Fruit fly (Drosophila melanogaster): Measurements from ENCODE around the gene ex.
A peak's percentile ranks its signal among the peaks of the same experiment; 100 is the strongest.

ex gene

DNA sequence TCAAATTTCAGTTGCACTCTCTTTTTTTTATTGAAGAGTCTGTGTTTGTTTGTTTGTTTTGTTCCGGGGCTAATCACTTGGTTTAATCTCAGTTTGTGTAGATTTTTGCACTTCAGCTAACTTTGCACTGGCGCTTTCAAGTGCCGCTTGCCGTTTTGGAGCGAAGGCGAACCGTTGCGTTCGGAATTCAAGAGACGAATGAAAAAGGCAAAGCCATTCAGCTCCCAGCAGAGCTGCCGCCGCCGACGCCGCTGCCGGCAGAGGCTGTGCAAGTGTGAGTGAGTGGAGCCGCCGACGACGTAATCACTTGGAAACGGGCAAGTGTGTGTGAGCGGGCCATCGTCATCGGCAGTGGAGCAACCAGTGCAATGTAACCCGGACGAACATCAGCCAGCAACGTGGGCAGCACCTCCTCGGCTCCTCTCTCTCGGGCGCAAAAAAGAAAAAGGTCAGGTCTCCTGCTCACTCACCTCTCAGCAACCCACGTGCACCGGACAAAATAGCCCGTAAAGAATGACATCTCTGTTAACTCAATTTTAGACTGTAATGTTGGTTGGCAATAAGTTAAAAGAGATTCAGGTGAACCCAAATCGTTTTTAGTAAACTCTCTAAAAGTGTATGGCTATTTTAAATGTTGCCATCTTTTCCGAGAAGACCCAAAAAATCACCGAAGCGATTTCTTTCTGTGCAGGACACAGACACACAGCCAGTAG lies 48.6 kb downstream of the ex start, which contains the start of gene cbt (continued):
- TF ChIP-seq CG4707 (GFP tag; optimal IDR thresholded peaks at IDR 0.05), result peak; percentile 88
- peak; percentile 98 for TF ChIP-seq Meics (GFP tag; optimal IDR thresholded peaks at IDR 0.05)
- peak; percentile 98 for TF ChIP-seq CG1603 (tag; optimal IDR thresholded peaks at IDR 0.05)
- TF ChIP-seq Bgb (GFP tag; IDR thresholded peaks at IDR 0.05; ENCODE audit: partially characterized antibody), result no peak
- TF ChIP-seq Max (GFP tag; optimal IDR thresholded peaks at IDR 0.05), result peak; percentile 96
- TF ChIP-seq CG4854 (GFP tag; optimal IDR thresholded peaks at IDR 0.05), result peak; percentile 93
- TF ChIP-seq CTCF (GFP tag; optimal IDR thresholded peaks at IDR 0.05), result peak; percentile 41
- peak; percentile 98 for TF ChIP-seq pum (GFP tag; optimal IDR thresholded peaks at IDR 0.05)
- TF ChIP-seq CG1832 (GFP tag; optimal IDR thresholded peaks at IDR 0.05), result no peak
- TF ChIP-seq org-1 (GFP tag; optimal IDR thresholded peaks at IDR 0.05), result peak; percentile 99
- peak; percentile 82 for TF ChIP-seq sd (tag; optimal IDR thresholded peaks at IDR 0.05)
- TF ChIP-seq Sin3A (optimal IDR thresholded peaks at IDR 0.05), result no peak
- TF ChIP-seq nmo (GFP tag; optimal IDR thresholded peaks at IDR 0.05), result peak; percentile 97
- TF ChIP-seq gsb-n (tag; optimal IDR thresholded peaks at IDR 0.05), result peak; percentile 94
- TF ChIP-seq CG12942 (GFP tag; optimal IDR thresholded peaks at IDR 0.05), result peak; percentile 96
- peak; percentile 96 for TF ChIP-seq CG6765 (GFP tag; optimal IDR thresholded peaks at IDR 0.05)
- TF ChIP-seq Side (GFP tag; optimal IDR thresholded peaks at IDR 0.05), result peak; percentile 98
- TF ChIP-seq ind (GFP tag; optimal IDR thresholded peaks at IDR 0.05), result peak; percentile 99
- TF ChIP-seq CG2202 (tag; optimal IDR thresholded peaks at IDR 0.05), result peak; percentile 94
- TF ChIP-seq CG10565 (GFP tag; optimal IDR thresholded peaks at IDR 0.05), result peak; percentile 88
- TF ChIP-seq CG2120 (GFP tag; optimal IDR thresholded peaks at IDR 0.05), result peak; percentile 99
- peak; percentile 96 to 97 for TF ChIP-seq bsh (GFP tag; optimal IDR thresholded peaks at IDR 0.05)
- TF ChIP-seq CG17829 (tag; optimal IDR thresholded peaks at IDR 0.05), result peak; percentile 97
- TF ChIP-seq Hand (GFP tag; optimal IDR thresholded peaks at IDR 0.05), result peak; percentile 98
- TF ChIP-seq run (tag; optimal IDR thresholded peaks at IDR 0.05), result peak; percentile 95
- TF ChIP-seq grau (tag; optimal IDR thresholded peaks at IDR 0.05), result peak; percentile 97
- TF ChIP-seq CG17359 (tag; optimal IDR thresholded peaks at IDR 0.05), result peak; percentile 98
- TF ChIP-seq CG8089 (GFP tag; optimal IDR thresholded peaks at IDR 0.05), result peak; percentile 97
- peak; percentile 95 for TF ChIP-seq CG4282 (GFP tag; optimal IDR thresholded peaks at IDR 0.05)
- TF ChIP-seq Mrtf (GFP tag; IDR thresholded peaks at IDR 0.05), result no peak
- no peak for TF ChIP-seq CG32532 (GFP tag; IDR thresholded peaks at IDR 0.05)
- peak; percentile 98 for TF ChIP-seq bab2 (GFP tag; optimal IDR thresholded peaks at IDR 0.05)
- TF ChIP-seq Gsc (GFP tag; IDR thresholded peaks at IDR 0.05), result no peak
- TF ChIP-seq CG30403 (GFP tag; optimal IDR thresholded peaks at IDR 0.05), result peak; percentile 98
- no peak for TF ChIP-seq chinmo (GFP tag; IDR thresholded peaks at IDR 0.05; ENCODE audit: partially characterized antibody)
- peak; percentile 92 for TF ChIP-seq CG15696 (tag; optimal IDR thresholded peaks at IDR 0.05)
- peak; percentile 45 for TF ChIP-seq pfk (GFP tag; optimal IDR thresholded peaks at IDR 0.05)
- TF ChIP-seq ATbp (GFP tag; optimal IDR thresholded peaks at IDR 0.05), result peak; percentile 97
- peak; percentile 96 to 98 for TF ChIP-seq Pdp1 (GFP tag; optimal IDR thresholded peaks at IDR 0.05)
- TF ChIP-seq Rfx (GFP tag; IDR thresholded peaks at IDR 0.05), result no peak
- no peak for TF ChIP-seq Poxn (GFP tag; IDR thresholded peaks at IDR 0.05)
- no peak for TF ChIP-seq mld (GFP tag; IDR thresholded peaks at IDR 0.05; ENCODE audit: partially characterized antibody)
- peak; percentile 86 for TF ChIP-seq ac (GFP tag; optimal IDR thresholded peaks at IDR 0.05)
- TF ChIP-seq lola (GFP tag; optimal IDR thresholded peaks at IDR 0.05), result peak in 1 of 3 experiments; percentile 94
- TF ChIP-seq CG8281 (tag; optimal IDR thresholded peaks at IDR 0.05), result peak; percentile 89
- no peak for TF ChIP-seq bbx (GFP tag; IDR thresholded peaks at IDR 0.05; ENCODE audit: partially characterized antibody)
- TF ChIP-seq esg (GFP tag; conservative IDR thresholded peaks at IDR 0.05), result no peak
- TF ChIP-seq CG10462 (GFP tag; optimal IDR thresholded peaks at IDR 0.05), result peak; percentile 94
- peak; percentile 96 for TF ChIP-seq CrebB (tag; optimal IDR thresholded peaks at IDR 0.05)
- peak; percentile 7 for TF ChIP-seq yki (optimal IDR thresholded peaks at IDR 0.05)
